Worm (Caenorhabditis elegans): ENCODE measurements around the gene hil-7.

DNA sequence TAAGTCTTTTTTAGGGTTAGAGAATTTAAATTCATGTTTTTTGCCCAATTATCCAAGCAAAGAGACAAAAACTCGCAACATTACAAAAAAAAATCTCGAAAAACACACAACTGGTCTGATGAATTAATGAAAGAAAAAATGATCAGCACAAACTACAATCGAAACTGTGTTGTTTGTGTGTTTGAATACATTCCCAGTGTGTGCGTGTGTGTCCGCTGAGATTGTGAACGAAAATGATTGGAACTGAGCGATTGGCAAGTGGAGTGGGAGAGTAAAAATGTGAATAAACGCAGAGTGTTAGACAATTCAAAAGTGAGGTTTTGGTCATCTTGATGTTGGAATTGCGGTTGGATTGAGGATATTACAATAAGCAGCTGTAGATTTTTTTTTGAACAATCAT lies 39.5 kb upstream of the hil-7 start:
- no peak for TF ChIP-seq ama-1 (optimal IDR thresholded peaks at IDR 0.05)
- TF ChIP-seq hmg-4 (GFP tag; optimal IDR thresholded peaks at IDR 0.05), result no peak
- no peak for TF ChIP-seq sea-1 (GFP tag; conservative IDR thresholded peaks at IDR 0.05)
- no peak for TF ChIP-seq F13C5.2 (tag; optimal IDR thresholded peaks at IDR 0.05)
- no peak for TF ChIP-seq scrt-1 (GFP tag; IDR thresholded peaks at IDR 0.05)
- TF ChIP-seq ceh-13 (GFP tag; optimal IDR thresholded peaks at IDR 0.05), result no peak
- no peak for TF ChIP-seq ets-7 (tag; optimal IDR thresholded peaks at IDR 0.05)
- no peak for TF ChIP-seq ceh-36 (tag; optimal IDR thresholded peaks at IDR 0.05)
- TF ChIP-seq hmbx-1 (tag; optimal IDR thresholded peaks at IDR 0.05), result no peak
- TF ChIP-seq aly-1 (tag; optimal IDR thresholded peaks at IDR 0.05), result no peak
- no peak for TF ChIP-seq tra-4 (tag; optimal IDR thresholded peaks at IDR 0.05)
- no peak for TF ChIP-seq hnd-1 (tag; optimal IDR thresholded peaks at IDR 0.05)

Measured in whole organism, early embryonic.